Worm (Caenorhabditis elegans) whole organism, mixed stage, embryonic: ENCODE data around the gene clec-5.

Experiments used
- M03D4.4 ChIP-seq: sonication (generic microtip); optimal IDR thresholded peaks from 2 replicates; lab custom pipeline; 2017; ENCODE audit warnings: mild to moderate bottlenecking, missing genetic modification characterization, missing compliant biosample characterization
- bed-3 ChIP-seq: fragments of 200-800 bp; sonication (Bioruptor generic); optimal IDR thresholded peaks from 3 replicates; lab custom pipeline; 2018; ENCODE audit warnings: mild to moderate bottlenecking, missing genetic modification characterization, moderate library complexity, missing compliant biosample characterization
- ceh-39 ChIP-seq: fragments of 150-350 bp; optimal IDR thresholded peaks from 2 replicates; lab custom pipeline; 2014; ENCODE audit warnings: missing biosample characterization, missing genetic modification characterization
- ceh-83 ChIP-seq: fragments of 200-800 bp; sonication (Bioruptor generic); optimal IDR thresholded peaks from 2 replicates; lab custom pipeline; 2018; ENCODE audit warnings: mild to moderate bottlenecking, missing genetic modification characterization, missing compliant biosample characterization
- ces-1 ChIP-seq: fragments of 150-350 bp; optimal IDR thresholded peaks from 2 replicates; lab custom pipeline; 2014; ENCODE audit warnings: missing biosample characterization, missing genetic modification reagents, missing genetic modification characterization
- cnd-1 ChIP-seq: fragments of 200-800 bp; sonication (Bioruptor generic); optimal IDR thresholded peaks from 2 replicates; lab custom pipeline; 2018; ENCODE audit warnings: mild to moderate bottlenecking, missing genetic modification characterization, missing compliant biosample characterization
- elt-1 ChIP-seq: sonication (generic microtip); optimal IDR thresholded peaks from 2 replicates; lab custom pipeline; 2017; ENCODE audit warnings: missing genetic modification characterization, mild to moderate bottlenecking, missing compliant biosample characterization, antibody characterized with exemption, moderate library complexity, borderline replicate concordance; ENCODE audit not compliant: insufficient read depth
- elt-3 ChIP-seq: fragments of 150-350 bp; optimal IDR thresholded peaks from 2 replicates; lab custom pipeline; 2014; ENCODE audit warnings: missing biosample characterization, missing genetic modification characterization
- flh-1 ChIP-seq: fragments of 200-800 bp; sonication (Bioruptor generic); optimal IDR thresholded peaks from 2 replicates; lab custom pipeline; 2018; ENCODE audit warnings: mild to moderate bottlenecking, missing genetic modification characterization, moderate library complexity, missing compliant biosample characterization
- ham-2 ChIP-seq: fragments of 200-800 bp; sonication (Bioruptor generic); optimal IDR thresholded peaks from 2 replicates; lab custom pipeline; 2018; ENCODE audit warnings: mild to moderate bottlenecking, missing genetic modification characterization, missing compliant biosample characterization
- lin-32 ChIP-seq: fragments of 200-800 bp; sonication (Bioruptor generic); optimal IDR thresholded peaks from 2 replicates; lab custom pipeline; 2018; ENCODE audit warnings: mild to moderate bottlenecking, missing genetic modification characterization, missing compliant biosample characterization
- mep-1 ChIP-seq: fragments of 150-350 bp; optimal IDR thresholded peaks from 2 replicates; lab custom pipeline; 2017; ENCODE audit warnings: missing biosample characterization, missing genetic modification reagents, missing genetic modification characterization, inconsistent platforms
- mls-2 ChIP-seq: sonication (generic microtip); optimal IDR thresholded peaks from 2 replicates; lab custom pipeline; 2016; ENCODE audit warnings: mild to moderate bottlenecking, missing genetic modification characterization, moderate library complexity, missing compliant biosample characterization
- nhr-12 ChIP-seq: fragments of 150-350 bp; optimal IDR thresholded peaks from 2 replicates; lab custom pipeline; 2014; ENCODE audit warnings: missing biosample characterization, missing genetic modification characterization
- nhr-2 ChIP-seq: fragments of 150-350 bp; optimal IDR thresholded peaks from 2 replicates; lab custom pipeline; 2014; ENCODE audit warnings: missing biosample characterization, missing genetic modification characterization
- nhr-237 ChIP-seq: fragments of 150-350 bp; optimal IDR thresholded peaks from 2 replicates; lab custom pipeline; 2014; ENCODE audit warnings: missing biosample characterization, missing genetic modification characterization
- nhr-76 ChIP-seq: sonication (generic microtip); optimal IDR thresholded peaks from 2 replicates; lab custom pipeline; 2017; ENCODE audit warnings: missing biosample characterization, missing genetic modification characterization
- sem-2 ChIP-seq: fragments of 200-800 bp; sonication (Bioruptor generic); optimal IDR thresholded peaks from 2 replicates; lab custom pipeline; 2018; ENCODE audit warnings: mild to moderate bottlenecking, missing genetic modification characterization, missing compliant biosample characterization
- sptf-1 ChIP-seq: sonication (generic microtip); optimal IDR thresholded peaks from 2 replicates; lab custom pipeline; 2017; ENCODE audit warnings: mild to moderate bottlenecking, missing genetic modification characterization, moderate library complexity, missing compliant biosample characterization
- tbx-8 ChIP-seq: fragments of 200-800 bp; sonication (Bioruptor generic); optimal IDR thresholded peaks from 2 replicates; lab custom pipeline; 2018; ENCODE audit warnings: mild to moderate bottlenecking, missing genetic modification characterization, moderate library complexity, missing compliant biosample characterization
- unc-120 ChIP-seq: sonication (generic microtip); optimal IDR thresholded peaks from 2 replicates; lab custom pipeline; 2017; ENCODE audit warnings: missing genetic modification characterization, missing compliant biosample characterization; ENCODE audit not compliant: poor library complexity, severe bottlenecking
- unc-39 ChIP-seq: fragments of 150-350 bp; optimal IDR thresholded peaks from 2 replicates; lab custom pipeline; 2014; ENCODE audit warnings: missing biosample characterization, missing genetic modification characterization

The clec-5 gene

DNA sequence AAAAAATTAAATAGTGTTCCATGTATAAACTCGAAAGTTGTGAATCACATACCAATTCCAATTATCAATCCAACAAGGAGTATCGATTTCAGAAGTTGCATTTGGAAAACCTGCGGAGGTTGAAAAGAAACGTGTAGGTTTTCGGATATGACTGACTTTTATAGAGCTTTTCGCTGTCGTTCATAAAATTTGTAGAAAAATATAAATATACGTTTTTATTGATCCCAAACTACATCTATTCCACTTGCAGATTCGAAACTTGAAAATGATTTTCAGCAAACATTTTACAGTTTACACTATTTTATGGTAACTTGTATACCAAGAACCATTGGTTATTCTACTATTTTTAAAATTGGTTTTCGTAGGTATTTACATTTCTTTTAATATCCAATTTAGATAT, 41.2 kb downstream of the clec-5 start, which contains the start of gene clec-156:
TSS of gene clec-156 (minus strand) at position 101 of the 400 bp plus-strand sequence.
- TF ChIP-seq nhr-2 (tag; lab: Kevin White, UChicago) = no peak
- no peak for TF ChIP-seq mep-1
- TF ChIP-seq ces-1 (GFP tag; lab: Kevin White, UChicago) = no peak
- TF ChIP-seq flh-1 (GFP tag; lab: Kevin White, UChicago) = no peak
- TF ChIP-seq unc-120 (tag; lab: Kevin White, UChicago) = no peak
- no peak for TF ChIP-seq cnd-1
- TF ChIP-seq nhr-76 (tag; lab: Kevin White, UChicago) = no peak
- TF ChIP-seq tbx-8 (GFP tag; lab: Kevin White, UChicago) = no peak
- no peak for TF ChIP-seq ceh-83 (GFP tag; lab: Kevin White, UChicago)

DNA sequence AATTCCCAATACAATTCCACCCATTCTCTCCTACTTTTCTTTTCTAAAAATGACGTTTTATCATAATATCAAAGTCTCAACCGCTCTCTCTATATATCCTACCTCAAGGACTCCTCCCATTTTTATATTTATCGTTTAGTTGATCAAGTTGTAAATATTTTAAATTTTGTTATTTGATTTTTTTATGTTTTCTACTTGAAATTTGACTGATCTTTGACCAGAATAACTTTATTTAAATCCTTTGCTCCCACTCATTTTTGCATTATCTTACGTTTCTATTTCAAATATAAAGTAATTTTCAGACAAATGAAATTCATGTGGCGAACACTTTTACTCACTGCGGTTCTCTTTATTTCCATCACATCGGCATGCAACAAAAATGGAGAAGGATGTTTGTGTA, 46.0 kb downstream of the clec-5 start, which contains the start of the genes acbp-7 and F26A1.19:
TSS of gene acbp-7 (plus strand) at position 301 of the 400 bp plus-strand sequence.
TSS of gene F26A1.19 (plus strand) at position 303 of the 400 bp plus-strand sequence.
- no peak for TF ChIP-seq sem-2
- TF ChIP-seq unc-39 (tag; lab: Kevin White, UChicago) = no peak
- no peak for TF ChIP-seq ces-1 (GFP tag; lab: Kevin White, UChicago)
- TF ChIP-seq tbx-8 (GFP tag; lab: Kevin White, UChicago) = no peak
- no peak for TF ChIP-seq mep-1
- TF ChIP-seq nhr-12 (tag; lab: Kevin White, UChicago) = no peak
- TF ChIP-seq lin-32 (GFP tag; lab: Kevin White, UChicago) = no peak
- TF ChIP-seq nhr-237 = no peak
- no peak for TF ChIP-seq sptf-1 (tag; lab: Kevin White, UChicago)
- TF ChIP-seq elt-3 (tag; lab: Kevin White, UChicago) = no peak
- TF ChIP-seq bed-3 (GFP tag; lab: Kevin White, UChicago) = no peak
- no peak for TF ChIP-seq elt-1 (tag; lab: Kevin White, UChicago)
- TF ChIP-seq M03D4.4 = no peak
- TF ChIP-seq ceh-39 (tag; lab: Kevin White, UChicago) = no peak
- no peak for TF ChIP-seq ham-2
- no peak for TF ChIP-seq flh-1 (GFP tag; lab: Kevin White, UChicago)
- no peak for TF ChIP-seq mls-2 (tag; lab: Kevin White, UChicago)
